Fruit fly (Drosophila melanogaster) whole organism, embryonic: ENCODE data around the gene enc.

ENCODE experiments used
- Bgb ChIP-seq: fragments of 200-800 bp; sonication (Bioruptor generic); IDR thresholded peaks from 2 replicates; pipeline ENCODE4 v1.3.6; 2022; ENCODE audit warnings: missing biosample characterization, missing genetic modification characterization; ENCODE audit not compliant: partially characterized antibody
- CG1024 ChIP-seq: fragments of 200-800 bp; sonication (Bioruptor generic); IDR thresholded peaks from 2 replicates; pipeline ENCODE4 v1.3.6; 2022; ENCODE audit warnings: missing biosample characterization, missing genetic modification characterization
- CG11560 ChIP-seq: fragments of 200-800 bp; sonication (Bioruptor generic); IDR thresholded peaks from 3 replicates; pipeline ENCODE4 v1.3.6; 2022; ENCODE audit warnings: missing biosample characterization, missing genetic modification characterization
- CG1233 ChIP-seq: fragments of 200-800 bp; sonication (Bioruptor generic); optimal IDR thresholded peaks from 4 replicates; lab custom pipeline; 2018; ENCODE audit warnings: missing biosample characterization, mild to moderate bottlenecking, missing genetic modification characterization
- CG13624 ChIP-seq: fragments of 200-800 bp; sonication (Bioruptor generic); optimal IDR thresholded peaks from 2 replicates; lab custom pipeline; 2016; ENCODE audit warnings: missing biosample characterization, missing genetic modification characterization
- CG14441 ChIP-seq: fragments of 200-800 bp; sonication (Bioruptor generic); IDR thresholded peaks from 2 replicates; pipeline ENCODE4 v1.3.6; 2022; ENCODE audit warnings: missing biosample characterization, missing genetic modification characterization
- CG15479 ChIP-seq: fragments of 200-800 bp; sonication (Bioruptor generic); optimal IDR thresholded peaks from 3 replicates; lab custom pipeline; 2019; ENCODE audit warnings: missing biosample characterization, mild to moderate bottlenecking, missing genetic modification characterization, moderate library complexity
- CG15601 ChIP-seq: fragments of 200-800 bp; sonication (Bioruptor generic); optimal IDR thresholded peaks from 3 replicates; lab custom pipeline; 2019; ENCODE audit warnings: missing biosample characterization, mild to moderate bottlenecking, missing genetic modification characterization, moderate library complexity
- CG17328 ChIP-seq: fragments of 200-800 bp; sonication (Bioruptor generic); IDR thresholded peaks from 2 replicates; pipeline ENCODE4 v1.3.6; 2022; ENCODE audit warnings: missing biosample characterization, missing genetic modification characterization
- CG2116 ChIP-seq: fragments of 200-800 bp; sonication (Bioruptor generic); optimal IDR thresholded peaks from 3 replicates; lab custom pipeline; 2018; ENCODE audit warnings: missing biosample characterization, mild to moderate bottlenecking, missing genetic modification characterization
- CG2129 ChIP-seq: fragments of 200-800 bp; sonication (Bioruptor generic); IDR thresholded peaks from 2 replicates; pipeline ENCODE4 v1.3.6; 2022; ENCODE audit warnings: missing biosample characterization, missing genetic modification characterization; ENCODE audit not compliant: partially characterized antibody
- CG3838 ChIP-seq: fragments of 200-800 bp; sonication (Bioruptor generic); optimal IDR thresholded peaks from 3 replicates; lab custom pipeline; 2016; ENCODE audit warnings: missing biosample characterization, missing genetic modification characterization
- CG4360 ChIP-seq: fragments of 200-800 bp; sonication (Bioruptor generic); IDR thresholded peaks from 2 replicates; pipeline ENCODE4 v1.3.6; 2022; ENCODE audit warnings: missing biosample characterization, missing genetic modification characterization
- CG4854 ChIP-seq: fragments of 200-800 bp; sonication (Bioruptor generic); optimal IDR thresholded peaks from 2 replicates; lab custom pipeline; 2016; ENCODE audit warnings: missing biosample characterization, missing genetic modification characterization, inconsistent platforms
- CG5953 ChIP-seq: fragments of 200-800 bp; sonication (Bioruptor generic); IDR thresholded peaks from 2 replicates; pipeline ENCODE4 v1.3.6; 2022; ENCODE audit warnings: missing biosample characterization, missing genetic modification characterization
- CG6254 ChIP-seq: fragments of 200-800 bp; sonication (Bioruptor generic); optimal IDR thresholded peaks from 3 replicates; lab custom pipeline; 2017; ENCODE audit warnings: mild to moderate bottlenecking, missing biosample characterization, missing genetic modification reagents, missing genetic modification characterization
- CG6272 ChIP-seq: fragments of 200-800 bp; sonication (Bioruptor generic); IDR thresholded peaks from 2 replicates; pipeline ENCODE4 v1.3.6; 2022; ENCODE audit warnings: missing biosample characterization, missing genetic modification characterization
- CG7839 ChIP-seq: fragments of 200-800 bp; sonication (Bioruptor generic); optimal IDR thresholded peaks from 3 replicates; lab custom pipeline; 2018; ENCODE audit warnings: missing biosample characterization, mild to moderate bottlenecking, missing genetic modification characterization, moderate library complexity
- CG9876 ChIP-seq: fragments of 200-800 bp; sonication (Bioruptor generic); optimal IDR thresholded peaks from 2 replicates; lab custom pipeline; 2016; ENCODE audit warnings: missing biosample characterization, missing genetic modification characterization
- Chrac-16 ChIP-seq: fragments of 200-800 bp; sonication (Bioruptor generic); optimal IDR thresholded peaks from 3 replicates; lab custom pipeline; 2016; ENCODE audit warnings: missing biosample characterization, missing genetic modification characterization
- D19A ChIP-seq: fragments of 200-800 bp; optimal IDR thresholded peaks from 3 replicates; lab custom pipeline; 2019; ENCODE audit warnings: missing biosample characterization, mild to moderate bottlenecking, missing genetic modification characterization, moderate library complexity
- Dek ChIP-seq: fragments of 200-800 bp; sonication (Bioruptor generic); optimal IDR thresholded peaks from 3 replicates; lab custom pipeline; 2019; ENCODE audit warnings: missing biosample characterization, mild to moderate bottlenecking, missing genetic modification characterization, moderate library complexity
- NK7.1 ChIP-seq: fragments of 200-800 bp; sonication (Bioruptor generic); optimal IDR thresholded peaks from 3 replicates; lab custom pipeline; 2016; ENCODE audit warnings: missing biosample characterization, missing genetic modification characterization
- Nf-YB ChIP-seq: fragments of 200-800 bp; sonication (Bioruptor generic); optimal IDR thresholded peaks from 3 replicates; lab custom pipeline; 2019; ENCODE audit warnings: missing biosample characterization, mild to moderate bottlenecking, missing genetic modification characterization, moderate library complexity
- Poxn ChIP-seq: fragments of 200-800 bp; sonication (Bioruptor generic); IDR thresholded peaks from 2 replicates; pipeline ENCODE4 v1.3.6; 2022; ENCODE audit warnings: missing biosample characterization, missing genetic modification characterization
- Ptx1 ChIP-seq: fragments of 200-800 bp; sonication (Bioruptor generic); IDR thresholded peaks from 2 replicates; pipeline ENCODE4 v1.3.6; 2022; ENCODE audit warnings: missing biosample characterization, missing genetic modification characterization
- Sin3A ChIP-seq: fragments of >200 bp; optimal IDR thresholded peaks from 2 replicates; lab custom pipeline; 2018
- Stat92E ChIP-seq, 3 experiments: fragments of >200 bp in 2 of 3; fragments of 200-800 bp in 1 of 3; sonication (Bioruptor generic) in 1 of 3; optimal IDR thresholded peaks; 2 replicates each; lab custom pipeline; 2017 to 2019; ENCODE audit warnings: missing biosample characterization in 3 of 3, missing genetic modification characterization in 3 of 3, mild to moderate bottlenecking in 1 of 3, moderate library complexity in 1 of 3
- ash1 ChIP-seq: fragments of 200-800 bp; sonication (Bioruptor generic); optimal IDR thresholded peaks from 2 replicates; lab custom pipeline; 2018; ENCODE audit warnings: missing biosample characterization, mild to moderate bottlenecking, missing genetic modification characterization
- croc ChIP-seq: fragments of 200-800 bp; sonication (Bioruptor generic); conservative IDR thresholded peaks from 3 replicates; pipeline ENCODE4 v1.3.6; 2022; ENCODE audit warnings: missing biosample characterization, missing genetic modification characterization
- crp ChIP-seq, 2 experiments: fragments of 200-800 bp; sonication (Bioruptor generic); optimal IDR thresholded peaks; 2 replicates in 1 of 2; 3 replicates in 1 of 2; lab custom pipeline; 2017; ENCODE audit warnings: missing biosample characterization in 2 of 2, missing genetic modification characterization in 2 of 2, mild to moderate bottlenecking in 1 of 2, moderate library complexity in 1 of 2
- dm ChIP-seq: fragments of 200-800 bp; sonication (Bioruptor generic); optimal IDR thresholded peaks from 3 replicates; lab custom pipeline; 2016; ENCODE audit warnings: missing biosample characterization, missing genetic modification characterization
- dysf ChIP-seq: fragments of 200-800 bp; sonication (Bioruptor generic); IDR thresholded peaks from 3 replicates; pipeline ENCODE4 v1.3.6; 2022; ENCODE audit warnings: missing biosample characterization, missing genetic modification characterization
- gcm2 ChIP-seq: fragments of 200-800 bp; sonication (Bioruptor generic); optimal IDR thresholded peaks from 2 replicates; lab custom pipeline; 2016; ENCODE audit warnings: missing biosample characterization, missing genetic modification characterization
- gsb-n ChIP-seq: fragments of 200-800 bp; sonication (Bioruptor generic); optimal IDR thresholded peaks from 3 replicates; lab custom pipeline; 2018; ENCODE audit warnings: missing biosample characterization, mild to moderate bottlenecking, missing genetic modification characterization
- gt ChIP-seq: fragments of 200-800 bp; sonication (Bioruptor generic); IDR thresholded peaks from 2 replicates; pipeline ENCODE4 v1.3.6; 2022; ENCODE audit warnings: missing biosample characterization, missing genetic modification characterization
- hbn ChIP-seq: fragments of 200-800 bp; sonication (Bioruptor generic); IDR thresholded peaks from 2 replicates; pipeline ENCODE4 v1.3.6; 2022; ENCODE audit warnings: missing biosample characterization, missing genetic modification characterization; ENCODE audit not compliant: partially characterized antibody
- inv ChIP-seq: fragments of 200-800 bp; sonication (Bioruptor generic); IDR thresholded peaks from 2 replicates; pipeline ENCODE4 v1.3.6; 2022; ENCODE audit warnings: missing biosample characterization, missing genetic modification characterization; ENCODE audit not compliant: partially characterized antibody
- jumu ChIP-seq: fragments of 200-800 bp; sonication (Bioruptor generic); optimal IDR thresholded peaks from 3 replicates; lab custom pipeline; 2016; ENCODE audit warnings: missing biosample characterization, missing genetic modification characterization
- kay ChIP-seq: fragments of 200-800 bp; sonication (Bioruptor generic); optimal IDR thresholded peaks from 2 replicates; lab custom pipeline; 2016; ENCODE audit warnings: missing biosample characterization, missing genetic modification characterization
- lbe ChIP-seq: fragments of 200-800 bp; sonication (Bioruptor generic); optimal IDR thresholded peaks from 2 replicates; lab custom pipeline; 2016; ENCODE audit warnings: missing biosample characterization, mild to moderate bottlenecking, missing genetic modification characterization
- lilli ChIP-seq: fragments of 200-800 bp; sonication (Bioruptor generic); optimal IDR thresholded peaks from 3 replicates; lab custom pipeline; 2016; ENCODE audit warnings: missing biosample characterization, missing genetic modification characterization
- lola ChIP-seq, 3 experiments: fragments of >200 bp in 2 of 3; fragments of 200-800 bp in 1 of 3; sonication (Bioruptor generic) in 1 of 3; optimal IDR thresholded peaks; 2 replicates each; lab custom pipeline; 2017 to 2019; ENCODE audit warnings: missing biosample characterization in 3 of 3, missing genetic modification characterization in 3 of 3, mild to moderate bottlenecking in 1 of 3, moderate library complexity in 1 of 3
- slp2 ChIP-seq: fragments of 200-800 bp; sonication (Bioruptor generic); optimal IDR thresholded peaks from 2 replicates; lab custom pipeline; 2016; ENCODE audit warnings: missing biosample characterization, missing genetic modification characterization
- so ChIP-seq: fragments of 200-800 bp; sonication (Bioruptor generic); IDR thresholded peaks from 3 replicates; pipeline ENCODE4 v1.3.6; 2022; ENCODE audit warnings: missing biosample characterization, missing genetic modification characterization
- tap ChIP-seq: fragments of 200-800 bp; optimal IDR thresholded peaks from 3 replicates; lab custom pipeline; 2019; ENCODE audit warnings: missing biosample characterization, mild to moderate bottlenecking, missing genetic modification characterization, moderate library complexity
- twi ChIP-seq: fragments of 200-800 bp; optimal IDR thresholded peaks from 2 replicates; lab custom pipeline; 2019; ENCODE audit warnings: missing biosample characterization, mild to moderate bottlenecking, missing genetic modification characterization, moderate library complexity
- zen2 ChIP-seq: fragments of 200-800 bp; sonication (Bioruptor generic); IDR thresholded peaks from 3 replicates; pipeline ENCODE4 v1.3.6; 2022; ENCODE audit warnings: missing biosample characterization, missing genetic modification characterization; ENCODE audit not compliant: partially characterized antibody
- zfh2 ChIP-seq: fragments of 200-800 bp; sonication (Bioruptor generic); optimal IDR thresholded peaks from 2 replicates; lab custom pipeline; 2016; ENCODE audit warnings: missing biosample characterization, missing genetic modification characterization

The enc gene

dm6 chr3L:3818566-3819325 lies at the start of gene enc (continued):
- TF ChIP-seq D19A (tag; lab: Kevin White, UChicago) (peak; percentile 36), Dek (tag; lab: Kevin White, UChicago) (peak; percentile 12), CG9876 (GFP tag; lab: Kevin White, UChicago) (no peak), ash1 (no peak), twi (tag; lab: Kevin White, UChicago) (no peak), gt (GFP tag; lab: Robert Waterston, UW) (no peak), CG6254 (no peak), Stat92E (GFP tag; optimal IDR thresholded peaks at IDR 0.05; lab: Kevin White, UChicago) (peak in 1 of 3 experiments; percentile 35), CG4360 (GFP tag; lab: Robert Waterston, UW) (peak; percentile 77), CG11560 (tag; lab: Robert Waterston, UW) (no peak), CG13624 (GFP tag; lab: Kevin White, UChicago) (peak; percentile 50), croc (no peak), lbe (GFP tag; lab: Kevin White, UChicago) (peak; percentile 14), CG15479 (GFP tag; lab: Kevin White, UChicago) (peak; percentile 28), inv (GFP tag; lab: Robert Waterston, UW) (peak; percentile 95), Nf-YB (GFP tag; lab: Kevin White, UChicago) (no peak), hbn (peak; percentile 94), lilli (GFP tag; lab: Kevin White, UChicago) (peak; percentile 21), CG3838 (GFP tag; lab: Kevin White, UChicago) (no peak), CG2116 (GFP tag; lab: Kevin White, UChicago) (peak; percentile 81), CG6272 (GFP tag; lab: Robert Waterston, UW) (peak; percentile 57; the same call in 1 of the 2 replicates), CG15601 (tag; lab: Kevin White, UChicago) (peak; percentile 12), CG1024 (GFP tag; lab: Robert Waterston, UW) (no peak), CG1233 (GFP tag; lab: Kevin White, UChicago) (peak; percentile 35), zfh2 (GFP tag; lab: Kevin White, UChicago) (no peak), CG2129 (GFP tag; lab: Robert Waterston, UW) (peak; percentile 71), CG14441 (GFP tag; lab: Robert Waterston, UW) (no peak), Ptx1 (GFP tag; lab: Robert Waterston, UW) (no peak), gsb-n (no peak), Sin3A (lab: Kevin White, UChicago) (peak; percentile 31), crp (GFP tag; optimal IDR thresholded peaks at IDR 0.05; lab: Kevin White, UChicago) (peak in 1 of 2 experiments; percentile 24), Chrac-16 (GFP tag; lab: Kevin White, UChicago) (no peak), dm (GFP tag; lab: Kevin White, UChicago) (peak; percentile 9), Bgb (GFP tag; lab: Robert Waterston, UW) (peak; percentile 98), slp2 (GFP tag; lab: Kevin White, UChicago) (no peak), lola (GFP tag; optimal IDR thresholded peaks at IDR 0.05; lab: Kevin White, UChicago) (no peak), kay (GFP tag; lab: Kevin White, UChicago) (no peak), CG5953 (GFP tag; lab: Robert Waterston, UW) (no peak), zen2 (peak; percentile 96), tap (tag; lab: Kevin White, UChicago) (no peak), CG4854 (no peak), jumu (GFP tag; lab: Kevin White, UChicago) (no peak), NK7.1 (GFP tag; lab: Kevin White, UChicago) (no peak), CG17328 (no peak), Poxn (GFP tag; lab: Robert Waterston, UW) (no peak), so (GFP tag; lab: Robert Waterston, UW) (no peak), gcm2 (GFP tag; lab: Kevin White, UChicago) (no peak), dysf (GFP tag; lab: Robert Waterston, UW) (no peak), CG7839 (no peak)
